Fruit fly (Drosophila melanogaster) whole organism, embryonic: ENCODE data around the gene CG8042.
A peak's percentile ranks its signal among the peaks of the same experiment; 100 is the strongest.

Experiments used
- Ada2b ChIP-seq: fragments of 200-800 bp; sonication (Bioruptor generic); IDR thresholded peaks from 2 replicates; pipeline ENCODE4 v1.3.6; 2022; ENCODE audit warnings: missing biosample characterization, missing genetic modification characterization
- Aef1 ChIP-seq: fragments of 200-800 bp; sonication (Bioruptor generic); IDR thresholded peaks from 3 replicates; pipeline ENCODE4 v1.3.6; 2022; ENCODE audit warnings: missing biosample characterization, missing genetic modification characterization
- B-H2 ChIP-seq: fragments of 200-800 bp; sonication (Bioruptor generic); optimal IDR thresholded peaks from 2 replicates; lab custom pipeline; 2018; ENCODE audit warnings: missing biosample characterization, mild to moderate bottlenecking, missing genetic modification characterization
- Bdp1 ChIP-seq: fragments of 200-800 bp; sonication (Bioruptor generic); optimal IDR thresholded peaks from 3 replicates; lab custom pipeline; 2016; ENCODE audit warnings: missing biosample characterization, missing genetic modification characterization
- Bteb2 ChIP-seq: fragments of 200-800 bp; sonication (Bioruptor generic); optimal IDR thresholded peaks from 2 replicates; lab custom pipeline; 2016; ENCODE audit warnings: missing biosample characterization, missing genetic modification characterization
- CG10543 ChIP-seq: fragments of 200-800 bp; sonication (Bioruptor generic); optimal IDR thresholded peaks from 3 replicates; lab custom pipeline; 2017; ENCODE audit warnings: missing biosample characterization, mild to moderate bottlenecking, missing genetic modification characterization, moderate library complexity
- CG11093 ChIP-seq: fragments of 200-800 bp; sonication (Bioruptor generic); IDR thresholded peaks from 3 replicates; pipeline ENCODE4 v1.3.6; 2022; ENCODE audit warnings: missing biosample characterization, missing genetic modification characterization
- CG11695 ChIP-seq: fragments of 200-800 bp; sonication (Bioruptor generic); IDR thresholded peaks from 3 replicates; pipeline ENCODE4 v1.3.6; 2022; ENCODE audit warnings: missing biosample characterization, missing genetic modification characterization
- CG11723 ChIP-seq: fragments of 200-800 bp; sonication (Bioruptor generic); optimal IDR thresholded peaks from 2 replicates; lab custom pipeline; 2017; ENCODE audit warnings: missing biosample characterization, mild to moderate bottlenecking, missing genetic modification characterization
- CG12155 ChIP-seq: fragments of 200-800 bp; sonication (Bioruptor generic); optimal IDR thresholded peaks from 3 replicates; lab custom pipeline; 2016; ENCODE audit warnings: missing biosample characterization, missing genetic modification characterization
- CG12299 ChIP-seq: fragments of 200-800 bp; sonication (Bioruptor generic); optimal IDR thresholded peaks from 2 replicates; lab custom pipeline; 2018; ENCODE audit warnings: missing biosample characterization, mild to moderate bottlenecking, missing genetic modification characterization
- CG13123 ChIP-seq: fragments of 200-800 bp; sonication (Bioruptor generic); optimal IDR thresholded peaks from 2 replicates; lab custom pipeline; 2016; ENCODE audit warnings: missing biosample characterization, missing genetic modification characterization
- CG15011 ChIP-seq: fragments of 200-800 bp; sonication (Bioruptor generic); optimal IDR thresholded peaks from 3 replicates; lab custom pipeline; 2018; ENCODE audit warnings: missing biosample characterization, mild to moderate bottlenecking, missing genetic modification characterization
- CG1647 ChIP-seq: fragments of 200-800 bp; sonication (Bioruptor generic); optimal IDR thresholded peaks from 3 replicates; lab custom pipeline; 2016; ENCODE audit warnings: missing biosample characterization, missing genetic modification characterization
- CG30020 ChIP-seq: fragments of 200-800 bp; optimal IDR thresholded peaks from 2 replicates; lab custom pipeline; 2019; ENCODE audit warnings: missing biosample characterization, mild to moderate bottlenecking, missing genetic modification characterization, moderate library complexity
- CG30431 ChIP-seq: fragments of 200-800 bp; sonication (Bioruptor generic); optimal IDR thresholded peaks from 2 replicates; lab custom pipeline; 2017; ENCODE audit warnings: missing biosample characterization, missing genetic modification characterization
- CG4820 ChIP-seq: fragments of 200-800 bp; sonication (Bioruptor generic); optimal IDR thresholded peaks from 3 replicates; lab custom pipeline; 2016; ENCODE audit warnings: missing biosample characterization, missing genetic modification characterization
- CG6175 ChIP-seq: fragments of 200-800 bp; sonication (Bioruptor generic); IDR thresholded peaks from 3 replicates; pipeline ENCODE4 v1.3.6; 2022; ENCODE audit warnings: missing biosample characterization, missing genetic modification characterization
- CG6272 ChIP-seq: fragments of 200-800 bp; sonication (Bioruptor generic); IDR thresholded peaks from 2 replicates; pipeline ENCODE4 v1.3.6; 2022; ENCODE audit warnings: missing biosample characterization, missing genetic modification characterization
- CG6683 ChIP-seq: fragments of 200-800 bp; sonication (Bioruptor generic); optimal IDR thresholded peaks from 2 replicates; lab custom pipeline; 2017; ENCODE audit warnings: missing biosample characterization, mild to moderate bottlenecking, missing genetic modification characterization, missing genetic modification reagents
- CG7357 ChIP-seq: fragments of 200-800 bp; sonication (Bioruptor generic); IDR thresholded peaks from 3 replicates; pipeline ENCODE4 v1.3.6; 2022; ENCODE audit warnings: missing biosample characterization, missing genetic modification characterization
- CG8388 ChIP-seq: fragments of 200-800 bp; sonication (Bioruptor generic); optimal IDR thresholded peaks from 2 replicates; lab custom pipeline; 2019; ENCODE audit warnings: missing biosample characterization, mild to moderate bottlenecking, missing genetic modification characterization, moderate library complexity
- CG8944 ChIP-seq: fragments of 200-800 bp; sonication (Bioruptor generic); optimal IDR thresholded peaks from 3 replicates; lab custom pipeline; 2016; ENCODE audit warnings: missing biosample characterization, missing genetic modification characterization
- Dbx ChIP-seq: fragments of 200-800 bp; sonication (Bioruptor generic); IDR thresholded peaks from 3 replicates; pipeline ENCODE4 v1.3.6; 2022; ENCODE audit warnings: missing biosample characterization, missing genetic modification characterization
- Drgx ChIP-seq: fragments of 200-800 bp; sonication (Bioruptor generic); IDR thresholded peaks from 2 replicates; pipeline ENCODE4 v1.3.6; 2022; ENCODE audit warnings: missing biosample characterization, missing genetic modification characterization
- Fer2 ChIP-seq: fragments of 200-800 bp; sonication (Bioruptor generic); optimal IDR thresholded peaks from 2 replicates; lab custom pipeline; 2018; ENCODE audit warnings: missing biosample characterization, mild to moderate bottlenecking, missing genetic modification characterization, moderate library complexity
- H2.0 ChIP-seq: fragments of 200-800 bp; sonication (Bioruptor generic); IDR thresholded peaks from 2 replicates; pipeline ENCODE4 v1.3.6; 2022; ENCODE audit warnings: missing biosample characterization, missing genetic modification characterization
- Hr51 ChIP-seq, 2 experiments: fragments of 200-800 bp; sonication (Bioruptor generic); optimal IDR thresholded peaks; 2 replicates in 1 of 2; 3 replicates in 1 of 2; lab custom pipeline; 2016 to 2018; ENCODE audit warnings: missing biosample characterization in 2 of 2, missing genetic modification characterization in 2 of 2, mild to moderate bottlenecking in 1 of 2, moderate library complexity in 1 of 2
- MBD-R2 ChIP-seq: fragments of 200-800 bp; sonication (Bioruptor generic); IDR thresholded peaks from 2 replicates; pipeline ENCODE4 v1.3.6; 2022; ENCODE audit warnings: missing biosample characterization, missing genetic modification characterization
- MTF-1 ChIP-seq: fragments of 200-800 bp; sonication (Bioruptor generic); optimal IDR thresholded peaks from 2 replicates; lab custom pipeline; 2018; ENCODE audit warnings: missing biosample characterization, mild to moderate bottlenecking, missing genetic modification characterization, borderline replicate concordance
- NC2β ChIP-seq: fragments of 200-800 bp; sonication (Bioruptor generic); optimal IDR thresholded peaks from 2 replicates; lab custom pipeline; 2016; ENCODE audit warnings: missing biosample characterization, missing genetic modification characterization
- Oli ChIP-seq: fragments of 200-800 bp; sonication (Bioruptor generic); optimal IDR thresholded peaks from 2 replicates; lab custom pipeline; 2018; ENCODE audit warnings: missing biosample characterization, mild to moderate bottlenecking, missing genetic modification characterization, moderate library complexity
- Optix ChIP-seq: fragments of 200-800 bp; sonication (Bioruptor generic); IDR thresholded peaks from 3 replicates; pipeline ENCODE4 v1.3.6; 2022; ENCODE audit warnings: missing biosample characterization, missing genetic modification characterization
- Ssrp ChIP-seq: fragments of 200-800 bp; sonication (Bioruptor generic); optimal IDR thresholded peaks from 2 replicates; lab custom pipeline; 2018; ENCODE audit warnings: missing biosample characterization, mild to moderate bottlenecking, missing genetic modification characterization, moderate library complexity
- ab ChIP-seq: fragments of 200-800 bp; sonication (Bioruptor generic); optimal IDR thresholded peaks from 2 replicates; lab custom pipeline; 2016; ENCODE audit warnings: missing biosample characterization, missing genetic modification characterization
- amos ChIP-seq: fragments of 200-800 bp; sonication (Bioruptor generic); IDR thresholded peaks from 2 replicates; pipeline ENCODE4 v1.3.6; 2022; ENCODE audit warnings: missing biosample characterization, missing genetic modification characterization; ENCODE audit not compliant: partially characterized antibody
- aop ChIP-seq: fragments of 200-800 bp; sonication (Bioruptor generic); IDR thresholded peaks from 2 replicates; pipeline ENCODE4 v1.3.6; 2022; ENCODE audit warnings: missing biosample characterization, missing genetic modification characterization
- ash1 ChIP-seq: fragments of 200-800 bp; sonication (Bioruptor generic); optimal IDR thresholded peaks from 2 replicates; lab custom pipeline; 2018; ENCODE audit warnings: missing biosample characterization, mild to moderate bottlenecking, missing genetic modification characterization
- bsh ChIP-seq, 2 experiments: fragments of 200-800 bp; sonication (Bioruptor generic); optimal IDR thresholded peaks; 2 replicates each; lab custom pipeline; 2017 to 2018; ENCODE audit warnings: mild to moderate bottlenecking in 2 of 2, missing biosample characterization in 2 of 2, missing genetic modification characterization in 2 of 2, moderate library complexity in 1 of 2
- btn ChIP-seq: fragments of 200-800 bp; sonication (Bioruptor generic); optimal IDR thresholded peaks from 2 replicates; lab custom pipeline; 2016; ENCODE audit warnings: missing biosample characterization, missing genetic modification characterization
- crol ChIP-seq: fragments of 200-800 bp; sonication (Bioruptor generic); IDR thresholded peaks from 2 replicates; pipeline ENCODE4 v1.3.6; 2022; ENCODE audit warnings: missing biosample characterization, missing genetic modification characterization
- ewg ChIP-seq: fragments of 200-800 bp; sonication (Bioruptor generic); optimal IDR thresholded peaks from 3 replicates; lab custom pipeline; 2017; ENCODE audit warnings: mild to moderate bottlenecking, missing biosample characterization, missing genetic modification reagents, missing genetic modification characterization
- hth ChIP-seq: fragments of >200 bp; optimal IDR thresholded peaks from 2 replicates; lab custom pipeline; 2017; ENCODE audit warnings: inconsistent platforms
- lola ChIP-seq, 3 experiments: fragments of >200 bp in 2 of 3; fragments of 200-800 bp in 1 of 3; sonication (Bioruptor generic) in 1 of 3; optimal IDR thresholded peaks; 2 replicates each; lab custom pipeline; 2017 to 2019; ENCODE audit warnings: missing biosample characterization in 3 of 3, missing genetic modification characterization in 3 of 3, mild to moderate bottlenecking in 1 of 3, moderate library complexity in 1 of 3
- nmo ChIP-seq: fragments of 200-800 bp; sonication (Bioruptor generic); optimal IDR thresholded peaks from 2 replicates; lab custom pipeline; 2018; ENCODE audit warnings: missing biosample characterization, mild to moderate bottlenecking, missing genetic modification characterization, moderate library complexity
- pros ChIP-seq: fragments of 200-800 bp; sonication (Bioruptor generic); optimal IDR thresholded peaks from 3 replicates; lab custom pipeline; 2019; ENCODE audit warnings: missing biosample characterization, mild to moderate bottlenecking, missing genetic modification characterization, moderate library complexity
- pum ChIP-seq: fragments of 200-800 bp; sonication (Bioruptor generic); optimal IDR thresholded peaks from 2 replicates; lab custom pipeline; 2016; ENCODE audit warnings: missing biosample characterization, missing genetic modification characterization
- salm ChIP-seq: fragments of 200-800 bp; sonication (Bioruptor generic); optimal IDR thresholded peaks from 2 replicates; lab custom pipeline; 2018; ENCODE audit warnings: missing biosample characterization, mild to moderate bottlenecking, missing genetic modification characterization
- tap ChIP-seq: fragments of 200-800 bp; optimal IDR thresholded peaks from 3 replicates; lab custom pipeline; 2019; ENCODE audit warnings: missing biosample characterization, mild to moderate bottlenecking, missing genetic modification characterization, moderate library complexity
- wor ChIP-seq: fragments of 200-800 bp; sonication (Bioruptor generic); IDR thresholded peaks from 2 replicates; pipeline ENCODE4 v1.3.6; 2022; ENCODE audit warnings: missing biosample characterization, missing genetic modification characterization
- z ChIP-seq: fragments of 200-800 bp; sonication (Bioruptor generic); IDR thresholded peaks from 3 replicates; pipeline ENCODE4 v1.3.6; 2022; ENCODE audit warnings: missing biosample characterization, missing genetic modification characterization
- zfh2 ChIP-seq: fragments of 200-800 bp; sonication (Bioruptor generic); optimal IDR thresholded peaks from 2 replicates; lab custom pipeline; 2016; ENCODE audit warnings: missing biosample characterization, missing genetic modification characterization

CG8042 gene

dm6 chr3L:7958083-7958482, 16.7 kb downstream of the CG8042 start (continued):
- TF ChIP-seq bsh (GFP tag; optimal IDR thresholded peaks at IDR 0.05; lab: Kevin White, UChicago) = peak in 1 of 2 experiments; percentile 49
- no peak for TF ChIP-seq CG7357 (GFP tag; lab: Robert Waterston, UW)
- TF ChIP-seq CG13123 = no peak
- TF ChIP-seq amos (GFP tag; lab: Robert Waterston, UW) = no peak
- no peak for TF ChIP-seq CG12299 (tag; lab: Kevin White, UChicago)
- TF ChIP-seq CG6683 (GFP tag; lab: Kevin White, UChicago) = no peak
- no peak for TF ChIP-seq tap
- no peak for TF ChIP-seq Bdp1
- TF ChIP-seq CG12155 (GFP tag; lab: Kevin White, UChicago) = no peak
- no peak for TF ChIP-seq CG8944
- TF ChIP-seq MBD-R2 (GFP tag; lab: Robert Waterston, UW) = no peak
- TF ChIP-seq zfh2 (GFP tag; lab: Kevin White, UChicago) = no peak
- no peak for TF ChIP-seq MTF-1 (GFP tag; lab: Kevin White, UChicago)
- no peak for TF ChIP-seq z
- TF ChIP-seq CG11695 = no peak
- TF ChIP-seq Optix (GFP tag; lab: Robert Waterston, UW) = no peak
- TF ChIP-seq crol (GFP tag; lab: Robert Waterston, UW) = no peak
- TF ChIP-seq B-H2 (GFP tag; lab: Kevin White, UChicago) = no peak
- TF ChIP-seq lola (GFP tag; optimal IDR thresholded peaks at IDR 0.05; lab: Kevin White, UChicago) = peak in 1 of 3 experiments; percentile 48
- no peak for TF ChIP-seq CG6272 (GFP tag; lab: Robert Waterston, UW)
- no peak for TF ChIP-seq ewg
- TF ChIP-seq nmo (GFP tag; lab: Kevin White, UChicago) = peak; percentile 14
- no peak for TF ChIP-seq Dbx (GFP tag; lab: Robert Waterston, UW)
- TF ChIP-seq Ssrp (tag; lab: Kevin White, UChicago) = no peak
- TF ChIP-seq aop (GFP tag; lab: Robert Waterston, UW) = no peak
- 0 out of 2 replicates have a peak, but pooled peaks have one; percentile 28 for TF ChIP-seq Ada2b (GFP tag; lab: Robert Waterston, UW)
- no peak for TF ChIP-seq pum
- peak; percentile 12 for TF ChIP-seq CG8388 (GFP tag; lab: Kevin White, UChicago)
- no peak for TF ChIP-seq ash1 (GFP tag; lab: Kevin White, UChicago)
- TF ChIP-seq CG30020 (tag; lab: Kevin White, UChicago) = no peak
- TF ChIP-seq btn (GFP tag; lab: Kevin White, UChicago) = no peak
- TF ChIP-seq Fer2 (tag; lab: Kevin White, UChicago) = no peak
- no peak for TF ChIP-seq CG4820 (GFP tag; lab: Kevin White, UChicago)
- no peak for TF ChIP-seq CG10543
- TF ChIP-seq CG30431 (GFP tag; lab: Kevin White, UChicago) = no peak
- no peak for TF ChIP-seq CG6175 (GFP tag; lab: Robert Waterston, UW)
- no peak for TF ChIP-seq ab (GFP tag; lab: Kevin White, UChicago)
- TF ChIP-seq salm = no peak
- no peak for TF ChIP-seq CG15011 (GFP tag; lab: Kevin White, UChicago)
- TF ChIP-seq Drgx = no peak
- TF ChIP-seq H2.0 (GFP tag; lab: Robert Waterston, UW) = no peak
- no peak for TF ChIP-seq NC2β
- peak; percentile 28 for TF ChIP-seq Oli (tag; lab: Kevin White, UChicago)
- TF ChIP-seq Hr51 (GFP tag; optimal IDR thresholded peaks at IDR 0.05; lab: Kevin White, UChicago) = no peak
- no peak for TF ChIP-seq hth (lab: Kevin White, UChicago)
- TF ChIP-seq pros (GFP tag; lab: Kevin White, UChicago) = no peak
- TF ChIP-seq Aef1 = no peak
- TF ChIP-seq CG11723 (GFP tag; lab: Kevin White, UChicago) = no peak
- TF ChIP-seq Bteb2 (GFP tag; lab: Kevin White, UChicago) = no peak
- TF ChIP-seq CG1647 (GFP tag; lab: Kevin White, UChicago) = no peak
- no peak for TF ChIP-seq CG11093
- TF ChIP-seq wor (GFP tag; lab: Robert Waterston, UW) = no peak
